Comparison of ENCODE assay signal across 1 fruit fly cellular context in genomic region chr3L:7008351-7008750, dm6.
A peak's percentile ranks its signal among the peaks of the same experiment; 100 is the strongest.
TF ChIP-seq lines count a peak whose summit lies in the region.

No protein-coding gene starts in this region.

TF ChIP-seq in whole organism, embryonic, 481 proteins besides CTCF, POLR2A, EP300 and RAD21 (continued from another document and continues in another):
- TF ChIP-seq CG13775 (GFP tag; optimal IDR thresholded peaks at IDR 0.05; lab: Kevin White, UChicago) (peak; percentile 48), bcd (GFP tag; optimal IDR thresholded peaks at IDR 0.05; lab: Kevin White, UChicago) (peak; percentile 84), Adf1 (GFP tag; IDR thresholded peaks at IDR 0.05; lab: Robert Waterston, UW) (no peak), bowl (GFP tag; IDR thresholded peaks at IDR 0.05; lab: Robert Waterston, UW) (peak; percentile 29; the same call in 1 of the 2 replicates), CG10959 (GFP tag; IDR thresholded peaks at IDR 0.05; lab: Robert Waterston, UW) (0 out of 2 replicates have a peak, but pooled peaks have one; percentile 22), HLH3B (GFP tag; IDR thresholded peaks at IDR 0.05; lab: Robert Waterston, UW) (peak; percentile 68), CHES-1-like (GFP tag; optimal IDR thresholded peaks at IDR 0.05; lab: Kevin White, UChicago) (no peak), CG11560 (tag; IDR thresholded peaks at IDR 0.05; lab: Robert Waterston, UW) (peak; percentile 56; the same call in 2 of the 3 replicates), Deaf1 (tag; optimal IDR thresholded peaks at IDR 0.05; lab: Kevin White, UChicago) (peak; percentile 55), CG31224 (GFP tag; IDR thresholded peaks at IDR 0.05; lab: Robert Waterston, UW) (no peak; the same call in 1 of the 2 replicates), CG33557 (GFP tag; optimal IDR thresholded peaks at IDR 0.05; lab: Kevin White, UChicago) (peak; percentile 51), CG34376 (GFP tag; optimal IDR thresholded peaks at IDR 0.05; lab: Kevin White, UChicago) (peak; percentile 53), CG8478 (optimal IDR thresholded peaks at IDR 0.05; lab: Kevin White, UChicago) (no peak), Nf-YB (GFP tag; optimal IDR thresholded peaks at IDR 0.05; lab: Kevin White, UChicago) (peak; percentile 77), Eip74EF (GFP tag; optimal IDR thresholded peaks at IDR 0.05; lab: Kevin White, UChicago) (peak in 1 of 2 experiments; percentile 94), H2.0 (GFP tag; IDR thresholded peaks at IDR 0.05; lab: Robert Waterston, UW) (peak; percentile 56; the same call in 1 of the 2 replicates), zfh2 (GFP tag; optimal IDR thresholded peaks at IDR 0.05; lab: Kevin White, UChicago) (no peak), Nf-YC (tag; optimal IDR thresholded peaks at IDR 0.05; lab: Kevin White, UChicago) (peak; percentile 74), CG4328 (GFP tag; optimal IDR thresholded peaks at IDR 0.05; lab: Kevin White, UChicago) (peak; percentile 78), pros (GFP tag; optimal IDR thresholded peaks at IDR 0.05; lab: Kevin White, UChicago) (peak; percentile 16), chinmo (GFP tag; IDR thresholded peaks at IDR 0.05; lab: Robert Waterston, UW; ENCODE audit: partially characterized antibody) (no peak), lbe (GFP tag; optimal IDR thresholded peaks at IDR 0.05; lab: Kevin White, UChicago) (no peak), dpn (GFP tag; optimal IDR thresholded peaks at IDR 0.05; lab: Kevin White, UChicago) (peak; percentile 61 to 75), CG9215 (GFP tag; IDR thresholded peaks at IDR 0.05; lab: Robert Waterston, UW) (0 out of 2 replicates have a peak, but pooled peaks have one; percentile 22), CG14710 (tag; optimal IDR thresholded peaks at IDR 0.05; lab: Kevin White, UChicago) (peak; percentile 89), twi (tag; optimal IDR thresholded peaks at IDR 0.05; lab: Kevin White, UChicago) (peak; percentile 75), CG5245 (GFP tag; optimal IDR thresholded peaks at IDR 0.05; lab: Kevin White, UChicago) (peak; percentile 59), maf-S (GFP tag; optimal IDR thresholded peaks at IDR 0.05; lab: Kevin White, UChicago) (no peak), lab (GFP tag; optimal IDR thresholded peaks at IDR 0.05; lab: Kevin White, UChicago) (peak; percentile 84), ERR (GFP tag; optimal IDR thresholded peaks at IDR 0.05; lab: Kevin White, UChicago) (no peak), CrebB (tag; optimal IDR thresholded peaks at IDR 0.05; lab: Kevin White, UChicago) (peak; percentile 25), D19B (GFP tag; optimal IDR thresholded peaks at IDR 0.05; lab: Kevin White, UChicago) (peak; percentile 27), Opbp (GFP tag; IDR thresholded peaks at IDR 0.05; lab: Robert Waterston, UW; ENCODE audit: partially characterized antibody) (no peak), CG6254 (GFP tag; optimal IDR thresholded peaks at IDR 0.05; lab: Kevin White, UChicago) (peak; percentile 68), disco-r (GFP tag; optimal IDR thresholded peaks at IDR 0.05; lab: Kevin White, UChicago) (no peak), CG8388 (GFP tag; optimal IDR thresholded peaks at IDR 0.05; lab: Kevin White, UChicago) (peak; percentile 81), aop (GFP tag; IDR thresholded peaks at IDR 0.05; lab: Robert Waterston, UW) (no peak), Drgx (GFP tag; IDR thresholded peaks at IDR 0.05; lab: Robert Waterston, UW) (peak; percentile 64), gcm2 (GFP tag; optimal IDR thresholded peaks at IDR 0.05; lab: Kevin White, UChicago) (peak; percentile 52), vfl (GFP tag; optimal IDR thresholded peaks at IDR 0.05; lab: Kevin White, UChicago) (no peak), Vsx1 (GFP tag; optimal IDR thresholded peaks at IDR 0.05; lab: Kevin White, UChicago) (no peak), cwo (GFP tag; optimal IDR thresholded peaks at IDR 0.05; lab: Kevin White, UChicago) (peak; percentile 81), gcm (GFP tag; optimal IDR thresholded peaks at IDR 0.05; lab: Kevin White, UChicago) (peak; percentile 79), CG9876 (GFP tag; optimal IDR thresholded peaks at IDR 0.05; lab: Kevin White, UChicago) (no peak), CG13123 (GFP tag; optimal IDR thresholded peaks at IDR 0.05; lab: Kevin White, UChicago) (peak; percentile 53), slp2 (GFP tag; optimal IDR thresholded peaks at IDR 0.05; lab: Kevin White, UChicago) (peak; percentile 32), CG1602 (GFP tag; optimal IDR thresholded peaks at IDR 0.05; lab: Kevin White, UChicago) (peak; percentile 66), Hand (GFP tag; optimal IDR thresholded peaks at IDR 0.05; lab: Kevin White, UChicago) (peak; percentile 56), so (GFP tag; IDR thresholded peaks at IDR 0.05; lab: Robert Waterston, UW) (peak; percentile 77; the same call in 1 of the 3 replicates), CG1792 (GFP tag; optimal IDR thresholded peaks at IDR 0.05; lab: Kevin White, UChicago) (peak; percentile 15), CG13287 (GFP tag; IDR thresholded peaks at IDR 0.05; lab: Robert Waterston, UW; ENCODE audit: partially characterized antibody) (no peak), Oaz (GFP tag; IDR thresholded peaks at IDR 0.05; lab: Robert Waterston, UW) (peak; percentile 61), Bteb2 (GFP tag; optimal IDR thresholded peaks at IDR 0.05; lab: Kevin White, UChicago) (peak; percentile 65), tio (GFP tag; optimal IDR thresholded peaks at IDR 0.05; lab: Kevin White, UChicago) (peak; percentile 75), CG6689 (GFP tag; IDR thresholded peaks at IDR 0.05; lab: Robert Waterston, UW) (peak; percentile 81), fu2 (GFP tag; optimal IDR thresholded peaks at IDR 0.05; lab: Kevin White, UChicago) (peak; percentile 13), D (optimal IDR thresholded peaks at IDR 0.05; lab: Kevin White, UChicago) (no peak), D (GFP tag; optimal IDR thresholded peaks at IDR 0.05; lab: Kevin White, UChicago) (peak; percentile 88), Bgb (GFP tag; IDR thresholded peaks at IDR 0.05; lab: Robert Waterston, UW; ENCODE audit: partially characterized antibody) (no peak), CG15011 (GFP tag; optimal IDR thresholded peaks at IDR 0.05; lab: Kevin White, UChicago) (peak; percentile 75), trh (GFP tag; optimal IDR thresholded peaks at IDR 0.05; lab: Kevin White, UChicago) (peak; percentile 55), Hr39 (optimal IDR thresholded peaks at IDR 0.05; lab: Kevin White, UChicago) (no peak), Mrtf (GFP tag; IDR thresholded peaks at IDR 0.05; lab: Robert Waterston, UW) (no peak; the same call in 2 of the 3 replicates), en (GFP tag; optimal IDR thresholded peaks at IDR 0.05; lab: Kevin White, UChicago) (no peak), CG8944 (GFP tag; optimal IDR thresholded peaks at IDR 0.05; lab: Kevin White, UChicago) (peak; percentile 7), Dek (tag; optimal IDR thresholded peaks at IDR 0.05; lab: Kevin White, UChicago) (peak; percentile 65), pb (GFP tag; optimal IDR thresholded peaks at IDR 0.05; lab: Kevin White, UChicago) (no peak), dmrt99B (tag; optimal IDR thresholded peaks at IDR 0.05; lab: Kevin White, UChicago) (peak; percentile 96), gsb-n (tag; optimal IDR thresholded peaks at IDR 0.05; lab: Kevin White, UChicago) (peak; percentile 71), Fer1 (GFP tag; optimal IDR thresholded peaks at IDR 0.05; lab: Kevin White, UChicago) (peak; percentile 90), CG7839 (tag; optimal IDR thresholded peaks at IDR 0.05; lab: Kevin White, UChicago) (peak; percentile 94), Rx (GFP tag; IDR thresholded peaks at IDR 0.05; lab: Robert Waterston, UW) (no peak), seq (GFP tag; IDR thresholded peaks at IDR 0.05; lab: Robert Waterston, UW) (peak; percentile 58; the same call in 1 of the 2 replicates), bigmax (GFP tag; optimal IDR thresholded peaks at IDR 0.05; lab: Kevin White, UChicago) (no peak), onecut (GFP tag; IDR thresholded peaks at IDR 0.05; lab: Robert Waterston, UW) (peak; percentile 63), MTF-1 (GFP tag; optimal IDR thresholded peaks at IDR 0.05; lab: Kevin White, UChicago; ENCODE audit: borderline replicate concordance) (peak; percentile 15), CG7372 (GFP tag; IDR thresholded peaks at IDR 0.05; lab: Robert Waterston, UW) (peak; percentile 60; the same call in 1 of the 2 replicates), bsh (GFP tag; optimal IDR thresholded peaks at IDR 0.05; lab: Kevin White, UChicago) (peak in 1 of 2 experiments; percentile 90), sob (GFP tag; IDR thresholded peaks at IDR 0.05; lab: Robert Waterston, UW) (peak; percentile 70), Xbp1 (GFP tag; optimal IDR thresholded peaks at IDR 0.05; lab: Kevin White, UChicago) (peak; percentile 80), cas (GFP tag; IDR thresholded peaks at IDR 0.05; lab: Robert Waterston, UW) (0 out of 2 replicates have a peak, but pooled peaks have one; percentile 17), ab (GFP tag; optimal IDR thresholded peaks at IDR 0.05; lab: Kevin White, UChicago) (no peak), bbx (GFP tag; IDR thresholded peaks at IDR 0.05; lab: Robert Waterston, UW; ENCODE audit: partially characterized antibody) (no peak), sug (tag; optimal IDR thresholded peaks at IDR 0.05; lab: Kevin White, UChicago) (peak; percentile 75), Camta (GFP tag; optimal IDR thresholded peaks at IDR 0.05; lab: Kevin White, UChicago) (peak; percentile 81), CG5953 (GFP tag; IDR thresholded peaks at IDR 0.05; lab: Robert Waterston, UW) (no peak), CG11456 (GFP tag; IDR thresholded peaks at IDR 0.05; lab: Robert Waterston, UW) (no peak), CG1529 (GFP tag; optimal IDR thresholded peaks at IDR 0.05; lab: Kevin White, UChicago) (peak; percentile 87), CG4820 (GFP tag; optimal IDR thresholded peaks at IDR 0.05; lab: Kevin White, UChicago) (peak; percentile 83), Fer2 (tag; optimal IDR thresholded peaks at IDR 0.05; lab: Kevin White, UChicago) (peak; percentile 61), CG2129 (GFP tag; IDR thresholded peaks at IDR 0.05; lab: Robert Waterston, UW; ENCODE audit: partially characterized antibody) (no peak), CG2120 (GFP tag; optimal IDR thresholded peaks at IDR 0.05; lab: Kevin White, UChicago) (peak; percentile 66), CG7786 (GFP tag; optimal IDR thresholded peaks at IDR 0.05; lab: Kevin White, UChicago) (peak; percentile 20), CG14965 (GFP tag; optimal IDR thresholded peaks at IDR 0.05; lab: Kevin White, UChicago; ENCODE audit: borderline replicate concordance) (no peak), Dip3 (GFP tag; optimal IDR thresholded peaks at IDR 0.05; lab: Kevin White, UChicago) (no peak), Gsc (GFP tag; IDR thresholded peaks at IDR 0.05; lab: Robert Waterston, UW) (0 out of 2 replicates have a peak, but pooled peaks have one; percentile 25), scrt (GFP tag; optimal IDR thresholded peaks at IDR 0.05; lab: Kevin White, UChicago) (peak; percentile 68), Spps (tag; optimal IDR thresholded peaks at IDR 0.05; lab: Kevin White, UChicago) (peak; percentile 69), CG33213 (GFP tag; optimal IDR thresholded peaks at IDR 0.05; lab: Kevin White, UChicago) (no peak), CG12219 (GFP tag; optimal IDR thresholded peaks at IDR 0.05; lab: Kevin White, UChicago) (peak; percentile 72), Hr51 (GFP tag; optimal IDR thresholded peaks at IDR 0.05; lab: Kevin White, UChicago) (peak in 1 of 2 experiments; percentile 97), CG3726 (GFP tag; IDR thresholded peaks at IDR 0.05; lab: Robert Waterston, UW) (peak; percentile 64; the same call in 1 of the 3 replicates), danr (GFP tag; IDR thresholded peaks at IDR 0.05; lab: Robert Waterston, UW) (peak; percentile 67), CG4854 (GFP tag; optimal IDR thresholded peaks at IDR 0.05; lab: Kevin White, UChicago) (peak; percentile 21), sens (GFP tag; lab: Kevin White, UChicago) (peak; percentile 96), CG7987 (GFP tag; optimal IDR thresholded peaks at IDR 0.05; lab: Kevin White, UChicago) (no peak), CG12942 (GFP tag; optimal IDR thresholded peaks at IDR 0.05; lab: Kevin White, UChicago) (peak; percentile 64), Dref (GFP tag; IDR thresholded peaks at IDR 0.05; lab: Robert Waterston, UW) (no peak), CG7928 (GFP tag; optimal IDR thresholded peaks at IDR 0.05; lab: Kevin White, UChicago) (no peak), zfh1 (GFP tag; IDR thresholded peaks at IDR 0.05; lab: Robert Waterston, UW) (peak; percentile 43; the same call in 2 of the 3 replicates), Mad (GFP tag; optimal IDR thresholded peaks at IDR 0.05; lab: Kevin White, UChicago) (peak; percentile 52), Hsf (GFP tag; optimal IDR thresholded peaks at IDR 0.05; lab: Kevin White, UChicago) (peak; percentile 71), ac (GFP tag; optimal IDR thresholded peaks at IDR 0.05; lab: Kevin White, UChicago) (no peak), Elba2 (GFP tag; optimal IDR thresholded peaks at IDR 0.05; lab: Kevin White, UChicago) (no peak), CG13296 (GFP tag; optimal IDR thresholded peaks at IDR 0.05; lab: Kevin White, UChicago) (peak; percentile 91), CG16863 (GFP tag; optimal IDR thresholded peaks at IDR 0.05; lab: Kevin White, UChicago) (peak; percentile 51), oc (tag; optimal IDR thresholded peaks at IDR 0.05; lab: Kevin White, UChicago) (peak; percentile 87), chm (GFP tag; IDR thresholded peaks at IDR 0.05; lab: Robert Waterston, UW) (peak; percentile 15; the same call in 1 of the 2 replicates), tll (GFP tag; optimal IDR thresholded peaks at IDR 0.05; lab: Kevin White, UChicago) (no peak), CG18476 (GFP tag; optimal IDR thresholded peaks at IDR 0.05; lab: Kevin White, UChicago) (peak; percentile 75), klu (GFP tag; IDR thresholded peaks at IDR 0.05; lab: Robert Waterston, UW) (peak; percentile 71; the same call in 1 of the 2 replicates), CG17912 (GFP tag; optimal IDR thresholded peaks at IDR 0.05; lab: Kevin White, UChicago) (no peak), CG10321 (GFP tag; IDR thresholded peaks at IDR 0.05; lab: Robert Waterston, UW) (no peak), CG11247 (GFP tag; IDR thresholded peaks at IDR 0.05; lab: Robert Waterston, UW) (no peak), CG6813 (GFP tag; optimal IDR thresholded peaks at IDR 0.05; lab: Kevin White, UChicago) (peak; percentile 78), CG30020 (tag; optimal IDR thresholded peaks at IDR 0.05; lab: Kevin White, UChicago) (no peak), CG6791 (GFP tag; IDR thresholded peaks at IDR 0.05; lab: Robert Waterston, UW; ENCODE audit: partially characterized antibody) (no peak), CG8089 (GFP tag; optimal IDR thresholded peaks at IDR 0.05; lab: Kevin White, UChicago) (peak; percentile 18), lola (GFP tag; optimal IDR thresholded peaks at IDR 0.05; lab: Kevin White, UChicago) (peak in 1 of 3 experiments; percentile 88)
